Worm (Caenorhabditis elegans) whole organism, L4 larva: ENCODE data around the gene F35H10.10.

ENCODE experiments used
- D1046.2 ChIP-seq: fragments of 200-800 bp; sonication (Bioruptor generic); IDR thresholded peaks from 2 replicates; pipeline ENCODE4 v1.3.6; 2022; ENCODE audit warnings: missing genetic modification characterization, missing compliant biosample characterization
- F10B5.3 ChIP-seq: sonication (generic microtip); optimal IDR thresholded peaks from 2 replicates; lab custom pipeline; 2016; ENCODE audit warnings: mild to moderate bottlenecking, missing genetic modification characterization, missing compliant biosample characterization
- T20F7.1 ChIP-seq: fragments of 200-800 bp; sonication (Bioruptor generic); optimal IDR thresholded peaks from 2 replicates; lab custom pipeline; 2018; ENCODE audit warnings: mild to moderate bottlenecking, missing genetic modification characterization, missing compliant biosample characterization
- Y105C5A.15 ChIP-seq: fragments of 200-800 bp; sonication (Bioruptor generic); IDR thresholded peaks from 2 replicates; pipeline ENCODE4 v1.3.6; 2022; ENCODE audit warnings: missing genetic modification characterization, missing compliant biosample characterization
- Y75B8A.6 ChIP-seq: fragments of 200-800 bp; sonication (Bioruptor generic); IDR thresholded peaks from 2 replicates; pipeline ENCODE4 v1.3.6; 2022; ENCODE audit warnings: missing genetic modification reagents, missing genetic modification characterization, missing compliant biosample characterization
- ZK337.2 ChIP-seq: fragments of 200-800 bp; sonication (Bioruptor generic); IDR thresholded peaks from 2 replicates; pipeline ENCODE4 v1.3.6; 2022; ENCODE audit warnings: missing genetic modification reagents, missing genetic modification characterization, missing compliant biosample characterization
- ZK546.5 ChIP-seq, 2 experiments: sonication (generic microtip); optimal IDR thresholded peaks; 2 replicates each; lab custom pipeline; 2017; ENCODE audit warnings: missing biosample characterization in 2 of 2, missing genetic modification characterization in 2 of 2
- aha-1 ChIP-seq: fragments of 150-350 bp; peaks from one replicate; lab custom pipeline; 2014; ENCODE audit warnings: missing biosample characterization, missing genetic modification characterization
- aly-2 ChIP-seq: sonication (generic microtip); optimal IDR thresholded peaks from 2 replicates; lab custom pipeline; 2018; ENCODE audit warnings: missing biosample characterization, missing genetic modification characterization
- arid-1 ChIP-seq: fragments of 200-800 bp; sonication (Bioruptor generic); conservative IDR thresholded peaks from 2 replicates; pipeline ENCODE4 v1.3.6; 2022; ENCODE audit warnings: missing genetic modification reagents, missing genetic modification characterization, missing compliant biosample characterization
- ctbp-1 ChIP-seq: fragments of 200-800 bp; sonication (Bioruptor generic); IDR thresholded peaks from 2 replicates; pipeline ENCODE4 v1.3.6; 2022; ENCODE audit warnings: missing genetic modification reagents, missing genetic modification characterization, missing compliant biosample characterization
- daf-16 ChIP-seq, 3 experiments: sonication (generic microtip); optimal IDR thresholded peaks; 2 replicates each; lab custom pipeline; 2016 to 2017; ENCODE audit warnings: missing genetic modification characterization in 3 of 3, missing genetic modification reagents in 3 of 3, mild to moderate bottlenecking in 2 of 3, missing compliant biosample characterization in 2 of 3, missing biosample characterization in 1 of 3, moderate library complexity in 1 of 3
- duxl-1 ChIP-seq: sonication (generic microtip); optimal IDR thresholded peaks from 2 replicates; lab custom pipeline; 2016; ENCODE audit warnings: mild to moderate bottlenecking, missing genetic modification characterization, moderate library complexity, missing compliant biosample characterization; ENCODE audit not compliant: poor library complexity
- fkh-10 ChIP-seq: fragments of 150-350 bp; optimal IDR thresholded peaks from 2 replicates; lab custom pipeline; 2014; ENCODE audit warnings: missing biosample characterization, missing genetic modification reagents, missing genetic modification characterization
- hif-1 ChIP-seq, 2 experiments: sonication (generic microtip); optimal IDR thresholded peaks; 2 replicates each; lab custom pipeline; 2016 to 2017; ENCODE audit warnings: missing compliant biosample characterization in 2 of 2, missing genetic modification characterization in 2 of 2, missing genetic modification reagents in 2 of 2, missing genotype in 2 of 2, mild to moderate bottlenecking in 1 of 2
- hlh-11 ChIP-seq: fragments of 200-800 bp; sonication (Bioruptor generic); optimal IDR thresholded peaks from 2 replicates; lab custom pipeline; 2018; ENCODE audit warnings: mild to moderate bottlenecking, missing genetic modification characterization, missing compliant biosample characterization
- jun-1 ChIP-seq: fragments of 150-350 bp; optimal IDR thresholded peaks from 2 replicates; lab custom pipeline; 2014; ENCODE audit warnings: missing biosample characterization, missing genetic modification reagents, missing genetic modification characterization
- lim-7 ChIP-seq: fragments of 200-800 bp; sonication (Bioruptor generic); IDR thresholded peaks from 2 replicates; pipeline ENCODE4 v1.3.6; 2022; ENCODE audit warnings: missing genetic modification characterization, missing compliant biosample characterization
- lin-29 ChIP-seq: fragments of 200-800 bp; sonication (Bioruptor generic); IDR thresholded peaks from 2 replicates; pipeline ENCODE4 v1.3.6; 2022; ENCODE audit warnings: missing genetic modification reagents, missing genetic modification characterization, missing compliant biosample characterization
- lin-38 ChIP-seq: fragments of 200-800 bp; sonication (Bioruptor generic); IDR thresholded peaks from 2 replicates; pipeline ENCODE4 v1.3.6; 2022; ENCODE audit warnings: missing genetic modification reagents, missing genetic modification characterization, missing compliant biosample characterization
- madf-5 ChIP-seq, 2 experiments: fragments of 200-800 bp; sonication (Bioruptor generic); IDR thresholded peaks; 2 replicates each; pipeline ENCODE4 v1.3.6; 2022; ENCODE audit warnings: missing compliant biosample characterization in 2 of 2, missing genetic modification characterization in 2 of 2
- madf-9 ChIP-seq: fragments of 200-800 bp; sonication (Bioruptor generic); conservative IDR thresholded peaks from 2 replicates; pipeline ENCODE4 v1.3.6; 2022; ENCODE audit warnings: missing genetic modification reagents, missing genetic modification characterization, missing compliant biosample characterization
- mdl-1 ChIP-seq, 2 experiments: fragments of 150-350 bp in 1 of 2; sonication (generic microtip) in 1 of 2; optimal IDR thresholded peaks; 2 replicates each; lab custom pipeline; 2014 to 2017; ENCODE audit warnings: missing biosample characterization in 2 of 2, missing genetic modification characterization in 2 of 2
- mep-1 ChIP-seq: fragments of 150-350 bp; sonication (generic microtip); optimal IDR thresholded peaks from 3 replicates; lab custom pipeline; 2014; ENCODE audit warnings: missing biosample characterization, missing genetic modification characterization
- mes-2 ChIP-seq: sonication (generic microtip); optimal IDR thresholded peaks from 2 replicates; lab custom pipeline; 2016; ENCODE audit warnings: missing genotype, mild to moderate bottlenecking, missing genetic modification characterization, missing compliant biosample characterization; ENCODE audit not compliant: poor library complexity, severe bottlenecking
- mxl-3 ChIP-seq: fragments of 200-800 bp; sonication (Bioruptor generic); optimal IDR thresholded peaks from 2 replicates; lab custom pipeline; 2018; ENCODE audit warnings: mild to moderate bottlenecking, missing genetic modification characterization, missing compliant biosample characterization
- nhr-11 ChIP-seq: fragments of 150-350 bp; optimal IDR thresholded peaks from 2 replicates; lab custom pipeline; 2014; ENCODE audit warnings: missing biosample characterization, missing genetic modification characterization
- nhr-25 ChIP-seq: sonication (generic microtip); optimal IDR thresholded peaks from 2 replicates; lab custom pipeline; 2017; ENCODE audit warnings: missing genetic modification characterization, mild to moderate bottlenecking, missing compliant biosample characterization, antibody characterized with exemption, moderate library complexity, borderline replicate concordance; ENCODE audit not compliant: insufficient read depth
- nhr-28 ChIP-seq: fragments of 150-350 bp; optimal IDR thresholded peaks from 2 replicates; lab custom pipeline; 2014; ENCODE audit warnings: missing biosample characterization, missing genetic modification characterization
- sdz-12 ChIP-seq: fragments of 200-800 bp; sonication (Bioruptor generic); optimal IDR thresholded peaks from 2 replicates; lab custom pipeline; 2018; ENCODE audit warnings: mild to moderate bottlenecking, missing genetic modification characterization, missing compliant biosample characterization
- tra-1 ChIP-seq: fragments of 200-800 bp; sonication (Bioruptor generic); IDR thresholded peaks from 2 replicates; pipeline ENCODE4 v1.3.6; 2022; ENCODE audit warnings: missing genetic modification reagents, missing genetic modification characterization, missing compliant biosample characterization
- unc-130 ChIP-seq: sonication (generic microtip); optimal IDR thresholded peaks from 2 replicates; lab custom pipeline; 2016; ENCODE audit warnings: missing genetic modification reagents, missing genetic modification characterization, missing compliant biosample characterization
- unc-62 ChIP-seq, 3 experiments: fragments of 150-350 bp in 1 of 3; sonication (generic microtip); optimal IDR thresholded peaks in 2 of 3; peaks in 1 of 3; 1 replicate in 1 of 3; 2 replicates in 2 of 3; lab custom pipeline; 2014 to 2017; ENCODE audit warnings: missing biosample characterization in 3 of 3, missing genetic modification characterization in 3 of 3, missing genetic modification reagents in 3 of 3, missing genotype in 1 of 3
- zfp-3 ChIP-seq: fragments of 200-800 bp; sonication (Bioruptor generic); conservative IDR thresholded peaks from 2 replicates; pipeline ENCODE4 v1.3.6; 2022; ENCODE audit warnings: missing genetic modification reagents, missing genetic modification characterization, missing compliant biosample characterization

F35H10.10 gene

DNA sequence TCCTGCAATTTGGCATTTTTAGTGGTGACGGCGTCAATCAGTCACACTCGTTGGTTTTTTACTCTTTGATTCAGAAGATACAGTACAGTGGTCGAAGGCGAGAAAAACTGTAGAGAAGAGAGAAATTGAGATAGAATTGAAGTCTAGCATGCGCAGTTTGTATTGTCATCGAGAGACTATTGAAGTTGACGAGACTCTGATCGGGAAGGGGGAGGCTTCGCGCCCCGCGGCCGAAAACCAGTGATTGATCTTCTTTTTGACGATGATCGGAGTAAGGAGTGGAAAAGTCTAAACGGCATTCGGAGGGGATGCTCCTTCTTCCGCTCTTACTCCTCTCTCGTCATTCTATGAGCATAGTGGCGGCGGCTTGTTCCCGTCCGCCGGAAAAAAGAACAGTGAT lies 10.8 kb downstream of the F35H10.10 start:
- TF ChIP-seq mep-1 (tag; lab: Kevin White, UChicago): peak; percentile 57
- peak; percentile 12 for TF ChIP-seq nhr-11 (tag; lab: Kevin White, UChicago)
- TF ChIP-seq Y75B8A.6 (GFP tag; lab: Robert Waterston, UW): no peak
- TF ChIP-seq ZK337.2: no peak
- peak; percentile 93 for TF ChIP-seq nhr-28
- no peak for TF ChIP-seq mes-2 (tag; lab: Kevin White, UChicago)
- TF ChIP-seq hlh-11 (tag; lab: Kevin White, UChicago): peak; percentile 41
- TF ChIP-seq unc-62 (GFP tag; optimal IDR thresholded peaks at IDR 0.05 in 1 of 2; lab: Kevin White, UChicago): peak in 1 of 2 experiments; percentile 88
- no peak for TF ChIP-seq unc-62 (tag; optimal IDR thresholded peaks at IDR 0.05; lab: Kevin White, UChicago)
- TF ChIP-seq T20F7.1 (GFP tag; lab: Kevin White, UChicago): no peak
- peak in 1 of 2 experiments; percentile 62 for TF ChIP-seq mdl-1 (tag; optimal IDR thresholded peaks at IDR 0.05; lab: Kevin White, UChicago)
- no peak for TF ChIP-seq ctbp-1 (GFP tag; lab: Robert Waterston, UW)
- peak; percentile 78 for TF ChIP-seq nhr-25
- TF ChIP-seq mxl-3 (GFP tag; lab: Kevin White, UChicago): peak; percentile 62
- no peak for TF ChIP-seq zfp-3 (GFP tag; lab: Robert Waterston, UW)
- TF ChIP-seq, all 104 proteins: peak for 8

DNA sequence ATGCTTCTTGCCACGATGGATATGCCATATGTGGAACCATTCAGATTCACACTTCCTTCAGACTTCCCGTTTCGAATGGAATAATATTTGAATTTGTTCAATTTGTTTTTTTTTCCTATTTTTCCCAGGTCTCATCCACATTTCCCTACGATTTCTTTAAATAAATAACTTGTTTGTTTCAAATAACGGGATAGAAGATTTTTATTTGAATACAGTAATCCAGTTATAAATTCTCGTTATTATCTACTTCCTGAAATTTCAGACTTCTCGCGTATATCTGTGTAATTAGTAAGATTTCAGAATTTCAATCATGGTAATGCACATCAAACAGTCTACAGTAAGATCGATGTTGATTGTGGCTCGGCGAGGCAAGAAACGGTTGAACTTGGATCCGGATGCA lies 12.3 kb downstream of the F35H10.10 start, which contains the start of gene F35H10.5:
F35H10.5 (plus strand) TSS at position 301 of the 400 bp plus-strand sequence.
- TF ChIP-seq lin-38 (GFP tag; lab: Robert Waterston, UW): 0 out of 2 replicates have a peak, but pooled peaks have one; percentile 8
- TF ChIP-seq mdl-1 (tag; optimal IDR thresholded peaks at IDR 0.05; lab: Kevin White, UChicago): no peak

DNA sequence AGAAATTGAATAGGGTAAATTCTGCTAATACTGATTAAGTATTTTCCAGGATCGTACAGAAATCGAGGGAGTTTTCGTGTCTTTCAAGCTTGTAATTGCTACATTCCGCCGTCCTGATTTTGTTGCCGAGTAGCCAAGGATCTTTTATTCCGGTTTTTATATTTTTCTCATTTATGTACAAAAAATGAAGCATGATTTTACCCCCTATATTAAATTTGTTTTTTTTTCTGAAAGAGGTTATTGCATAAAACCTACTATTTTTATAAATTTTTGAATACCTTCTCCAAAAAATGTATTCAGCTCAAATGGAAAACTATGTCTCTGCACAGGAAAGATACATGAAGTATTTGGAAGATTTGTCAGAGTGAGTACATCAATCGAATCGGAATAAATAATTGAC lies 13.1 kb downstream of the F35H10.10 start, which contains the start of gene F35H10.6:
F35H10.6 (plus strand) TSS at position 301 of the 400 bp plus-strand sequence.
- TF ChIP-seq unc-130 (no peak), D1046.2 (GFP tag; lab: Robert Waterston, UW) (no peak), sdz-12 (GFP tag; lab: Kevin White, UChicago) (no peak), daf-16 (GFP tag; optimal IDR thresholded peaks at IDR 0.05; lab: Kevin White, UChicago) (no peak), daf-16 (tag; optimal IDR thresholded peaks at IDR 0.05; lab: Kevin White, UChicago) (no peak), aha-1 (tag; lab: Kevin White, UChicago) (no peak), madf-5 (GFP tag; IDR thresholded peaks at IDR 0.05; lab: Robert Waterston, UW) (no peak), arid-1 (GFP tag; lab: Robert Waterston, UW) (no peak), Y105C5A.15 (GFP tag; lab: Robert Waterston, UW) (no peak), jun-1 (tag; lab: Kevin White, UChicago) (no peak), fkh-10 (GFP tag; lab: Kevin White, UChicago) (no peak), tra-1 (GFP tag; lab: Robert Waterston, UW) (no peak), hif-1 (tag; optimal IDR thresholded peaks at IDR 0.05; lab: Kevin White, UChicago) (no peak), lim-7 (GFP tag; lab: Robert Waterston, UW) (no peak), duxl-1 (tag; lab: Kevin White, UChicago) (no peak), madf-9 (GFP tag; lab: Robert Waterston, UW) (no peak), lin-29 (GFP tag; lab: Robert Waterston, UW) (no peak), F10B5.3 (tag; lab: Kevin White, UChicago) (no peak), T20F7.1 (GFP tag; lab: Kevin White, UChicago) (no peak), aly-2 (no peak), ZK546.5 (tag; optimal IDR thresholded peaks at IDR 0.05; lab: Kevin White, UChicago) (no peak)
